Worm (Caenorhabditis elegans) whole organism, L3 larva: ENCODE results near the gene str-4.

ENCODE experiments used
- R02D3.7 ChIP-seq: fragments of 150-350 bp; optimal IDR thresholded peaks from 2 replicates; lab custom pipeline; 2014; ENCODE audit warnings: missing biosample characterization, missing genetic modification characterization
- ZK546.5 ChIP-seq: sonication (generic microtip); optimal IDR thresholded peaks from 2 replicates; lab custom pipeline; 2017; ENCODE audit warnings: missing biosample characterization, missing genetic modification characterization
- aly-2 ChIP-seq: fragments of 150-350 bp; optimal IDR thresholded peaks from 2 replicates; lab custom pipeline; 2014; ENCODE audit warnings: missing biosample characterization, missing genetic modification characterization
- ama-1 ChIP-seq: fragments of 150-350 bp; optimal IDR thresholded peaks from 2 replicates; lab custom pipeline; 2018
- ceh-16 ChIP-seq: sonication (generic microtip); optimal IDR thresholded peaks from 2 replicates; lab custom pipeline; 2017; ENCODE audit warnings: missing biosample characterization, missing genetic modification characterization
- ceh-28 ChIP-seq: fragments of 150-350 bp; optimal IDR thresholded peaks from 2 replicates; lab custom pipeline; 2014; ENCODE audit warnings: missing biosample characterization, missing genetic modification reagents, missing genetic modification characterization
- ceh-82 ChIP-seq: fragments of 150-350 bp; optimal IDR thresholded peaks from 2 replicates; lab custom pipeline; 2014; ENCODE audit warnings: missing biosample characterization, missing genetic modification characterization
- ceh-9 ChIP-seq: sonication (generic microtip); optimal IDR thresholded peaks from 2 replicates; lab custom pipeline; 2018; ENCODE audit warnings: missing biosample characterization, missing genetic modification characterization
- daf-12 ChIP-seq: fragments of 150-350 bp; optimal IDR thresholded peaks from 2 replicates; lab custom pipeline; 2014; ENCODE audit warnings: missing biosample characterization, missing genetic modification reagents, missing genetic modification characterization
- egl-27 ChIP-seq: sonication (generic microtip); optimal IDR thresholded peaks from 4 replicates; lab custom pipeline; 2017; ENCODE audit warnings: missing biosample characterization, missing genetic modification reagents, missing genetic modification characterization
- egl-5 ChIP-seq: fragments of 150-350 bp; optimal IDR thresholded peaks from 2 replicates; lab custom pipeline; 2017; ENCODE audit warnings: missing biosample characterization, missing genetic modification reagents, missing genetic modification characterization, inconsistent platforms
- elt-1 ChIP-seq: fragments of 150-350 bp; optimal IDR thresholded peaks from 2 replicates; lab custom pipeline; 2014; ENCODE audit warnings: missing biosample characterization, missing genetic modification characterization
- elt-2 ChIP-seq: sonication (generic microtip); optimal IDR thresholded peaks from 2 replicates; lab custom pipeline; 2016; ENCODE audit warnings: missing genetic modification reagents, mild to moderate bottlenecking, missing genetic modification characterization, missing compliant biosample characterization
- elt-3 ChIP-seq, 3 experiments: fragments of 150-350 bp in 1 of 3; sonication (generic microtip) in 2 of 3; optimal IDR thresholded peaks; 2 replicates in 2 of 3; 4 replicates in 1 of 3; lab custom pipeline; 2014 to 2017; ENCODE audit warnings: missing biosample characterization in 3 of 3, missing genetic modification characterization in 3 of 3
- eor-1 ChIP-seq, 2 experiments: fragments of 150-350 bp; optimal IDR thresholded peaks; 2 replicates each; lab custom pipeline; 2014 to 2018; ENCODE audit warnings: missing biosample characterization in 2 of 2, missing genetic modification characterization in 2 of 2
- fkh-10 ChIP-seq: sonication (generic microtip); optimal IDR thresholded peaks from 2 replicates; lab custom pipeline; 2017; ENCODE audit warnings: missing biosample characterization, missing genetic modification reagents, missing genetic modification characterization
- fkh-2 ChIP-seq: fragments of 150-350 bp; optimal IDR thresholded peaks from 2 replicates; lab custom pipeline; 2014; ENCODE audit warnings: missing biosample characterization, missing genetic modification reagents, missing genetic modification characterization
- fos-1 ChIP-seq: fragments of 150-350 bp; optimal IDR thresholded peaks from 2 replicates; lab custom pipeline; 2014; ENCODE audit warnings: missing biosample characterization, missing genetic modification characterization
- hmg-11 ChIP-seq: sonication (generic microtip); optimal IDR thresholded peaks from 2 replicates; lab custom pipeline; 2016; ENCODE audit warnings: missing genetic modification characterization, missing compliant biosample characterization
- jun-1 ChIP-seq: fragments of 150-350 bp; optimal IDR thresholded peaks from 2 replicates; lab custom pipeline; 2014; ENCODE audit warnings: missing biosample characterization, missing genetic modification reagents, missing genetic modification characterization
- lin-15B ChIP-seq: fragments of 150-350 bp; optimal IDR thresholded peaks from 2 replicates; lab custom pipeline; 2014; ENCODE audit warnings: missing biosample characterization, missing genetic modification characterization
- lin-39 ChIP-seq: fragments of 150-350 bp; optimal IDR thresholded peaks from 2 replicates; lab custom pipeline; 2018; ENCODE audit warnings: missing biosample characterization, missing genetic modification reagents, missing genetic modification characterization
- lsy-12 ChIP-seq: sonication (generic microtip); optimal IDR thresholded peaks from 2 replicates; lab custom pipeline; 2016; ENCODE audit warnings: mild to moderate bottlenecking, missing genetic modification characterization, missing compliant biosample characterization
- mdl-1 ChIP-seq: fragments of 150-350 bp; optimal IDR thresholded peaks from 2 replicates; lab custom pipeline; 2014; ENCODE audit warnings: missing biosample characterization, missing genetic modification characterization
- mml-1 ChIP-seq: fragments of 150-350 bp; sonication (generic microtip); optimal IDR thresholded peaks from 3 replicates; lab custom pipeline; 2014; ENCODE audit warnings: missing biosample characterization, missing genetic modification characterization
- nfya-1 ChIP-seq: sonication (generic microtip); optimal IDR thresholded peaks from 2 replicates; lab custom pipeline; 2017; ENCODE audit warnings: missing genetic modification characterization, mild to moderate bottlenecking, missing compliant biosample characterization, antibody characterized with exemption, moderate library complexity; ENCODE audit not compliant: insufficient read depth
- nhr-11 ChIP-seq: fragments of 150-350 bp; optimal IDR thresholded peaks from 2 replicates; lab custom pipeline; 2014; ENCODE audit warnings: missing biosample characterization, missing genetic modification characterization
- nhr-12 ChIP-seq: fragments of 150-350 bp; optimal IDR thresholded peaks from 2 replicates; lab custom pipeline; 2014; ENCODE audit warnings: missing biosample characterization, missing genetic modification characterization
- nhr-23 ChIP-seq: fragments of 150-350 bp; optimal IDR thresholded peaks from 2 replicates; lab custom pipeline; 2014; ENCODE audit warnings: missing biosample characterization, missing genetic modification reagents, missing genetic modification characterization
- nhr-237 ChIP-seq: fragments of 150-350 bp; optimal IDR thresholded peaks from 2 replicates; lab custom pipeline; 2014; ENCODE audit warnings: missing biosample characterization, missing genetic modification characterization
- nhr-25 ChIP-seq: sonication (generic microtip); optimal IDR thresholded peaks from 2 replicates; lab custom pipeline; 2017; ENCODE audit warnings: missing biosample characterization, missing genetic modification characterization
- nhr-28 ChIP-seq: fragments of 150-350 bp; optimal IDR thresholded peaks from 2 replicates; lab custom pipeline; 2014; ENCODE audit warnings: missing biosample characterization, missing genetic modification characterization
- nhr-43 ChIP-seq: sonication (generic microtip); optimal IDR thresholded peaks from 2 replicates; lab custom pipeline; 2016; ENCODE audit warnings: mild to moderate bottlenecking, missing genetic modification characterization, missing compliant biosample characterization; ENCODE audit not compliant: poor library complexity, severe bottlenecking
- nhr-67 ChIP-seq: fragments of 150-350 bp; optimal IDR thresholded peaks from 2 replicates; lab custom pipeline; 2014; ENCODE audit warnings: missing biosample characterization, missing genetic modification characterization
- nhr-76 ChIP-seq: fragments of 150-350 bp; sonication (generic microtip); optimal IDR thresholded peaks from 5 replicates; lab custom pipeline; 2014; ENCODE audit warnings: missing biosample characterization, missing genetic modification characterization
- nhr-77 ChIP-seq: fragments of 150-350 bp; optimal IDR thresholded peaks from 2 replicates; lab custom pipeline; 2014; ENCODE audit warnings: missing biosample characterization, missing genetic modification characterization
- pha-4 ChIP-seq: fragments of 150-350 bp; optimal IDR thresholded peaks from 2 replicates; lab custom pipeline; 2014; ENCODE audit warnings: missing biosample characterization, missing genetic modification reagents, missing genetic modification characterization
- pqm-1 ChIP-seq: fragments of 150-350 bp; optimal IDR thresholded peaks from 2 replicates; lab custom pipeline; 2017; ENCODE audit warnings: missing biosample characterization, missing genetic modification characterization, inconsistent platforms
- sea-2 ChIP-seq: fragments of 150-350 bp; sonication (generic microtip); optimal IDR thresholded peaks from 4 replicates; lab custom pipeline; 2014; ENCODE audit warnings: missing biosample characterization, missing genetic modification reagents, missing genetic modification characterization
- skn-1 ChIP-seq: fragments of 150-350 bp; optimal IDR thresholded peaks from 2 replicates; lab custom pipeline; 2014; ENCODE audit warnings: missing biosample characterization, missing genetic modification characterization
- snpc-4 ChIP-seq: fragments of 150-350 bp; optimal IDR thresholded peaks from 2 replicates; lab custom pipeline; 2014; ENCODE audit warnings: missing biosample characterization, missing genetic modification characterization
- tbx-2 ChIP-seq: sonication (generic microtip); optimal IDR thresholded peaks from 2 replicates; lab custom pipeline; 2016; ENCODE audit warnings: mild to moderate bottlenecking, missing genetic modification characterization, missing compliant biosample characterization
- unc-39 ChIP-seq: sonication (generic microtip); optimal IDR thresholded peaks from 4 replicates; lab custom pipeline; 2017; ENCODE audit warnings: missing biosample characterization, missing genetic modification characterization
- unc-62 ChIP-seq: fragments of 150-350 bp; sonication (generic microtip); optimal IDR thresholded peaks from 4 replicates; lab custom pipeline; 2014; ENCODE audit warnings: missing biosample characterization, missing genetic modification reagents, missing genetic modification characterization
- zag-1 ChIP-seq: fragments of 150-350 bp; optimal IDR thresholded peaks from 2 replicates; lab custom pipeline; 2014; ENCODE audit warnings: missing biosample characterization, missing genetic modification characterization
- ztf-11 ChIP-seq: fragments of 150-350 bp; optimal IDR thresholded peaks from 2 replicates; lab custom pipeline; 2014; ENCODE audit warnings: missing biosample characterization, missing genetic modification characterization
- ztf-4 ChIP-seq: fragments of 150-350 bp; optimal IDR thresholded peaks from 2 replicates; lab custom pipeline; 2014; ENCODE audit warnings: missing biosample characterization, missing genetic modification characterization

The str-4 gene

ce11 chrV:13375861-13376260, 36.3 kb upstream of the str-4 start:
- TF ChIP-seq snpc-4 (tag; lab: Kevin White, UChicago) (no peak), unc-62 (GFP tag; lab: Kevin White, UChicago) (no peak), lin-39 (tag; lab: Kevin White, UChicago) (no peak), nhr-43 (peak; percentile 33), fkh-2 (no peak), ceh-16 (tag; lab: Kevin White, UChicago) (no peak), ceh-82 (tag; lab: Kevin White, UChicago) (no peak), elt-3 (tag; optimal IDR thresholded peaks at IDR 0.05; lab: Kevin White, UChicago) (no peak), ama-1 (no peak), R02D3.7 (tag; lab: Kevin White, UChicago) (peak; percentile 19), elt-2 (no peak), fkh-10 (GFP tag; lab: Kevin White, UChicago) (no peak), ceh-28 (peak; percentile 18), egl-5 (tag; lab: Kevin White, UChicago) (no peak), lin-15B (no peak), ZK546.5 (no peak), daf-12 (tag; lab: Kevin White, UChicago) (no peak), pha-4 (tag; lab: Kevin White, UChicago) (no peak), eor-1 (tag; optimal IDR thresholded peaks at IDR 0.05; lab: Kevin White, UChicago) (no peak), nhr-67 (tag; lab: Kevin White, UChicago) (no peak), nhr-28 (no peak), nfya-1 (tag; lab: Kevin White, UChicago) (peak; percentile 4), ztf-4 (tag; lab: Kevin White, UChicago) (no peak), nhr-23 (tag; lab: Kevin White, UChicago) (peak; percentile 34), egl-27 (no peak), jun-1 (tag; lab: Kevin White, UChicago) (no peak), nhr-25 (tag; lab: Kevin White, UChicago) (peak; percentile 82), ztf-11 (tag; lab: Kevin White, UChicago) (no peak), nhr-11 (tag; lab: Kevin White, UChicago) (no peak), unc-39 (tag; lab: Kevin White, UChicago) (no peak), skn-1 (tag; lab: Kevin White, UChicago) (no peak), fos-1 (tag; lab: Kevin White, UChicago) (no peak), elt-1 (peak; percentile 27), tbx-2 (tag; lab: Kevin White, UChicago) (no peak), mdl-1 (tag; lab: Kevin White, UChicago) (no peak), aly-2 (no peak)
- TF ChIP-seq, all 47 proteins: peak for 7

- TF ChIP-seq nhr-11 (tag; lab: Kevin White, UChicago) (no peak), daf-12 (tag; lab: Kevin White, UChicago) (no peak), ceh-82 (tag; lab: Kevin White, UChicago) (no peak), nhr-76 (tag; lab: Kevin White, UChicago) (no peak), tbx-2 (tag; lab: Kevin White, UChicago) (peak; percentile 6), mml-1 (tag; lab: Kevin White, UChicago) (no peak), nhr-25 (tag; lab: Kevin White, UChicago) (peak; percentile 93), sea-2 (GFP tag; lab: Kevin White, UChicago) (no peak), ZK546.5 (no peak), pqm-1 (no peak), nhr-67 (tag; lab: Kevin White, UChicago) (no peak), nhr-23 (tag; lab: Kevin White, UChicago) (peak; percentile 95), egl-27 (no peak), eor-1 (tag; optimal IDR thresholded peaks at IDR 0.05; lab: Kevin White, UChicago) (no peak), ama-1 (no peak), elt-1 (no peak), unc-62 (GFP tag; lab: Kevin White, UChicago) (no peak), lin-39 (tag; lab: Kevin White, UChicago) (no peak), nhr-237 (tag; lab: Kevin White, UChicago) (no peak), R02D3.7 (tag; lab: Kevin White, UChicago) (no peak), zag-1 (tag; lab: Kevin White, UChicago) (no peak), nhr-28 (no peak), lin-15B (no peak), pha-4 (tag; lab: Kevin White, UChicago) (no peak), aly-2 (no peak), skn-1 (tag; lab: Kevin White, UChicago) (no peak), nhr-77 (no peak), nhr-12 (tag; lab: Kevin White, UChicago) (no peak), nhr-43 (peak; percentile 49), elt-2 (peak; percentile 31), elt-3 (tag; optimal IDR thresholded peaks at IDR 0.05; lab: Kevin White, UChicago) (no peak), ceh-9 (tag; lab: Kevin White, UChicago) (no peak), egl-5 (tag; lab: Kevin White, UChicago) (no peak), ztf-4 (tag; lab: Kevin White, UChicago) (no peak), hmg-11 (tag; lab: Kevin White, UChicago) (no peak), ztf-11 (tag; lab: Kevin White, UChicago) (no peak), fos-1 (tag; lab: Kevin White, UChicago) (no peak), snpc-4 (tag; lab: Kevin White, UChicago) (no peak), jun-1 (tag; lab: Kevin White, UChicago) (peak; percentile 16), fkh-2 (no peak), nfya-1 (tag; lab: Kevin White, UChicago) (no peak), unc-39 (tag; lab: Kevin White, UChicago) (no peak), mdl-1 (tag; lab: Kevin White, UChicago) (no peak), ceh-16 (tag; lab: Kevin White, UChicago) (no peak), fkh-10 (GFP tag; lab: Kevin White, UChicago) (no peak), lsy-12 (tag; lab: Kevin White, UChicago) (peak; percentile 18), ceh-28 (peak; percentile 56)
These were observed 35.0 kb upstream of the str-4 start for ce11 chrV:13374532-13374931.
